Worm (Caenorhabditis elegans) whole organism, L4/young adult: ENCODE measurements around the gene F53C3.8.

Source experiments
- W03F9.2 ChIP-seq: fragments of 150-350 bp; optimal IDR thresholded peaks from 2 replicates; lab custom pipeline; 2014; ENCODE audit warnings: missing biosample characterization, missing genetic modification characterization
- dao-5 ChIP-seq: sonication (generic microtip); optimal IDR thresholded peaks from 2 replicates; lab custom pipeline; 2016; ENCODE audit warnings: missing genotype, missing genetic modification characterization, moderate library complexity, missing compliant biosample characterization
- him-1 ChIP-seq: sonication (generic microtip); optimal IDR thresholded peaks from 2 replicates; lab custom pipeline; 2016; ENCODE audit warnings: missing genotype, missing genetic modification reagents, missing genetic modification characterization, missing compliant biosample characterization

- TF ChIP-seq him-1 (no peak), W03F9.2 (no peak), dao-5 (no peak)
Observed at ce11 chrII:3879945-3880344, 11.3 kb upstream of the F53C3.8 start, which contains the start of gene nhr-166.
